Fruit fly (Drosophila melanogaster) whole organism, adult: ENCODE data around the gene ALiX.

Source experiments
- CG11617 ChIP-seq: fragments of 200-800 bp; sonication (Bioruptor generic); optimal IDR thresholded peaks from 2 replicates; lab custom pipeline; 2017; ENCODE audit warnings: mild to moderate bottlenecking, missing biosample characterization, missing genetic modification reagents, missing genetic modification characterization
- CG12768 ChIP-seq: fragments of 200-800 bp; sonication (Bioruptor generic); optimal IDR thresholded peaks from 2 replicates; lab custom pipeline; 2017; ENCODE audit warnings: missing biosample characterization, missing genetic modification characterization, mild to moderate bottlenecking, moderate library complexity, missing genetic modification reagents
- CG14711 ChIP-seq: fragments of 200-800 bp; sonication (Bioruptor generic); optimal IDR thresholded peaks from 2 replicates; lab custom pipeline; 2018; ENCODE audit warnings: missing biosample characterization, mild to moderate bottlenecking, missing genetic modification characterization, moderate library complexity
- CG1620 ChIP-seq: fragments of 200-800 bp; sonication (Bioruptor generic); optimal IDR thresholded peaks from 2 replicates; lab custom pipeline; 2016; ENCODE audit warnings: missing biosample characterization, missing genetic modification characterization
- CG33017 ChIP-seq: fragments of 200-800 bp; sonication (Bioruptor generic); optimal IDR thresholded peaks from 2 replicates; lab custom pipeline; 2018; ENCODE audit warnings: missing biosample characterization, mild to moderate bottlenecking, missing genetic modification characterization, moderate library complexity
- CG7045 ChIP-seq: fragments of 200-800 bp; sonication (Bioruptor generic); optimal IDR thresholded peaks from 2 replicates; lab custom pipeline; 2017; ENCODE audit warnings: missing biosample characterization, mild to moderate bottlenecking, missing genetic modification characterization
- CG7101 ChIP-seq: fragments of 200-800 bp; sonication (Bioruptor generic); optimal IDR thresholded peaks from 2 replicates; lab custom pipeline; 2018; ENCODE audit warnings: missing biosample characterization, mild to moderate bottlenecking, missing genetic modification characterization, moderate library complexity
- Clk ChIP-seq: fragments of 200-800 bp; sonication (Bioruptor generic); optimal IDR thresholded peaks from 2 replicates; lab custom pipeline; 2017; ENCODE audit warnings: missing biosample characterization, missing genetic modification characterization
- Crg-1 ChIP-seq: fragments of 200-800 bp; sonication (Bioruptor generic); optimal IDR thresholded peaks from 2 replicates; lab custom pipeline; 2016; ENCODE audit warnings: missing biosample characterization, missing genetic modification characterization
- Mnt ChIP-seq: fragments of 200-800 bp; sonication (Bioruptor generic); optimal IDR thresholded peaks from 2 replicates; lab custom pipeline; 2016; ENCODE audit warnings: missing biosample characterization, mild to moderate bottlenecking, missing genetic modification characterization
- kay ChIP-seq: fragments of 200-800 bp; sonication (Bioruptor generic); peaks from one replicate; lab custom pipeline; 2016; ENCODE audit warnings: missing biosample characterization, missing genetic modification characterization, borderline replicate concordance
- ovo ChIP-seq: fragments of 200-800 bp; sonication (Bioruptor generic); optimal IDR thresholded peaks from 2 replicates; lab custom pipeline; 2016; ENCODE audit warnings: missing biosample characterization, missing genetic modification characterization
- pad ChIP-seq: fragments of 200-800 bp; sonication (Bioruptor generic); optimal IDR thresholded peaks from 3 replicates; lab custom pipeline; 2017; ENCODE audit warnings: missing biosample characterization, missing genetic modification characterization, mild to moderate bottlenecking, moderate library complexity, missing genetic modification reagents
- toe ChIP-seq: fragments of 200-800 bp; sonication (Bioruptor generic); optimal IDR thresholded peaks from 2 replicates; lab custom pipeline; 2016; ENCODE audit warnings: missing biosample characterization, missing genetic modification characterization

DNA sequence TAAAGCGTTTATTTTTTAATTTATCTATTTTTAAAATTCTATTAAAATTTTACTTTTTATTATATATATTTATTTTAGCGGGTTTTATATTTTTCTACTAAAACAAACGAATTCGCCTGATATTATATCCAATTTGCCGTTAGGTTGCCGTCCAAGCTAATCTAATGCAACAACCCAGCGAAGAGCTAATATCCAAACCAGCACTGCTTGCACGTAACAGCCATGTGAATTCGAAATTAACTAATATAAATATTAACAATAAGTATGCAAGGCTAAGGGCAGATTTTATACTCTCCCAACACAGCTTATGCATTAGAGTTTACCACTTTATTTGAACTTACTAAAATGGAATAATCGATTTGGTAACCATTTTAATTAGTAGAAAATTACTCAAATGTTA lies 48.2 kb downstream of the ALiX start:
- no peak for TF ChIP-seq CG1620
- TF ChIP-seq Mnt (GFP tag; lab: Kevin White, UChicago): no peak
- no peak for TF ChIP-seq CG11617 (GFP tag; lab: Kevin White, UChicago)
- TF ChIP-seq CG14711 (tag; lab: Kevin White, UChicago): no peak
- no peak for TF ChIP-seq kay (GFP tag; lab: Kevin White, UChicago)
- no peak for TF ChIP-seq CG33017 (tag; lab: Kevin White, UChicago)
- TF ChIP-seq Clk (GFP tag; lab: Kevin White, UChicago): no peak
- TF ChIP-seq pad (GFP tag; lab: Kevin White, UChicago): no peak
- TF ChIP-seq CG7045 (GFP tag; lab: Kevin White, UChicago): no peak
- no peak for TF ChIP-seq CG7101
- no peak for TF ChIP-seq CG12768
- no peak for TF ChIP-seq ovo (GFP tag; lab: Kevin White, UChicago)
- TF ChIP-seq toe (GFP tag; lab: Kevin White, UChicago): no peak
- TF ChIP-seq Crg-1: no peak
